Worm (Caenorhabditis elegans): Measurements from ENCODE around the gene fbxb-29.
"Not testable (repeated sequence)": the region's sequence is repeated elsewhere in the genome, so short reads cannot be mapped to it uniquely, and the experiment has no call there.

DNA sequence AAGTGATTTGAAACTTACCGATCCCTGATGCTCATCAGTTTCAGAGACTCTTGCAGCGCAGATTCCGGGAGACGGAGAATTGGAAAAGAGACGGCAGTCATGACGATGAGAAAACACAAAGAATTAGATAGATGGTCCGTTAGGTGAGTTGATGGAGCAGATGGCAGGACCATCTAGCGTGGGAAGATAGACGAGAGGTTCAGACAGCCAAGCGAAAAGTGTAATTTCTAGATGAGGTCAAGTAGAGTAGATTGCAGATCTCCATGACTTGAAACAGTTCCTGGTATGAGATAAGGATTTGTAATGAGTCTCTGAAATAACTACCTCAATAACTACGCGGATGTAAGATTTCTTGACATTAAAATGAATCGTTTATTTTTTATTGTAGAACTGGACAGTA is 3.3 kb downstream of the fbxb-29 start, which contains the start of gene F45D11.11:
- not testable (repeated sequence) for TF ChIP-seq lin-15B (tag; optimal IDR thresholded peaks at IDR 0.05); ztf-4 (tag; optimal IDR thresholded peaks at IDR 0.05); aha-1 (tag; optimal IDR thresholded peaks at IDR 0.05); mdl-1 (tag; optimal IDR thresholded peaks at IDR 0.05); tbx-2 (tag; optimal IDR thresholded peaks at IDR 0.05); nhr-77 (tag; optimal IDR thresholded peaks at IDR 0.05); efl-1 (optimal IDR thresholded peaks at IDR 0.05); efl-1 (GFP tag; optimal IDR thresholded peaks at IDR 0.05 in 1 of 2); lin-39 (tag; optimal IDR thresholded peaks at IDR 0.05); mep-1 (tag; optimal IDR thresholded peaks at IDR 0.05); vab-15 (tag; optimal IDR thresholded peaks at IDR 0.05); ceh-63 (GFP tag; optimal IDR thresholded peaks at IDR 0.05); ama-1 (optimal IDR thresholded peaks at IDR 0.05); blmp-1 (tag; optimal IDR thresholded peaks at IDR 0.05)
